Worm (Caenorhabditis elegans) whole organism, mixed stage, embryonic: ENCODE results near the gene npr-15.

Source experiments
- elt-3 ChIP-seq: fragments of 150-350 bp; optimal IDR thresholded peaks from 2 replicates; lab custom pipeline; 2014; ENCODE audit warnings: missing biosample characterization, missing genetic modification characterization
- lin-13 ChIP-seq: fragments of 150-350 bp; optimal IDR thresholded peaks from 2 replicates; lab custom pipeline; 2014; ENCODE audit warnings: missing biosample characterization, missing genetic modification characterization
- nhr-237 ChIP-seq: fragments of 150-350 bp; optimal IDR thresholded peaks from 2 replicates; lab custom pipeline; 2014; ENCODE audit warnings: missing biosample characterization, missing genetic modification characterization
- nhr-28 ChIP-seq: fragments of 150-350 bp; optimal IDR thresholded peaks from 2 replicates; lab custom pipeline; 2014; ENCODE audit warnings: missing biosample characterization, missing genetic modification characterization
- nhr-76 ChIP-seq: sonication (generic microtip); optimal IDR thresholded peaks from 2 replicates; lab custom pipeline; 2017; ENCODE audit warnings: missing biosample characterization, missing genetic modification characterization
- snpc-4 ChIP-seq: fragments of 150-350 bp; optimal IDR thresholded peaks from 2 replicates; lab custom pipeline; 2014; ENCODE audit warnings: missing biosample characterization, missing genetic modification characterization
- unc-39 ChIP-seq: fragments of 150-350 bp; optimal IDR thresholded peaks from 2 replicates; lab custom pipeline; 2014; ENCODE audit warnings: missing biosample characterization, missing genetic modification characterization

- TF ChIP-seq lin-13 (tag; lab: Kevin White, UChicago), result no peak
- no peak for TF ChIP-seq nhr-76 (tag; lab: Kevin White, UChicago)
- TF ChIP-seq nhr-237, result peak; percentile 7
- no peak for TF ChIP-seq elt-3 (tag; lab: Kevin White, UChicago)
- TF ChIP-seq unc-39 (tag; lab: Kevin White, UChicago), result no peak
- no peak for TF ChIP-seq snpc-4
- no peak for TF ChIP-seq nhr-28 (tag; lab: Kevin White, UChicago)
Observed at ce11 chrIII:3637251-3637989, 57.1 kb downstream of the npr-15 start.
